Worm (Caenorhabditis elegans) whole organism, late embryonic: Measurements from ENCODE around the gene K10C9.7.
A peak's percentile ranks its signal among the peaks of the same experiment; 100 is the strongest.

Experiments used
- C08G9.2 ChIP-seq: sonication (generic microtip); optimal IDR thresholded peaks from 2 replicates; lab custom pipeline; 2016; ENCODE audit warnings: mild to moderate bottlenecking, missing genetic modification characterization, moderate library complexity, missing compliant biosample characterization
- T23F11.4 ChIP-seq: fragments of 200-800 bp; sonication (Bioruptor generic); optimal IDR thresholded peaks from 2 replicates; lab custom pipeline; 2018; ENCODE audit warnings: mild to moderate bottlenecking, missing genetic modification characterization, missing compliant biosample characterization
- ahr-1 ChIP-seq: sonication (generic microtip); optimal IDR thresholded peaks from 2 replicates; lab custom pipeline; 2016; ENCODE audit warnings: missing genetic modification characterization, missing compliant biosample characterization
- ama-1 ChIP-seq: fragments of 150-350 bp; optimal IDR thresholded peaks from 2 replicates; lab custom pipeline; 2014
- ceh-14 ChIP-seq: sonication (generic microtip); optimal IDR thresholded peaks from 2 replicates; lab custom pipeline; 2016; ENCODE audit warnings: missing genotype, missing genetic modification characterization, missing compliant biosample characterization
- ceh-18 ChIP-seq: sonication (generic microtip); optimal IDR thresholded peaks from 2 replicates; lab custom pipeline; 2016; ENCODE audit warnings: missing genetic modification characterization, missing compliant biosample characterization
- ceh-2 ChIP-seq: sonication (generic microtip); optimal IDR thresholded peaks from 2 replicates; lab custom pipeline; 2016; ENCODE audit warnings: missing genotype, missing genetic modification characterization, missing compliant biosample characterization
- ceh-22 ChIP-seq: sonication (generic microtip); optimal IDR thresholded peaks from 2 replicates; lab custom pipeline; 2017; ENCODE audit warnings: missing biosample characterization, missing genetic modification characterization
- ceh-24 ChIP-seq: sonication (generic microtip); optimal IDR thresholded peaks from 2 replicates; lab custom pipeline; 2016; ENCODE audit warnings: mild to moderate bottlenecking, missing genetic modification characterization, missing compliant biosample characterization
- ceh-31 ChIP-seq: sonication (generic microtip); optimal IDR thresholded peaks from 2 replicates; lab custom pipeline; 2016; ENCODE audit warnings: missing genetic modification characterization, missing compliant biosample characterization
- ceh-45 ChIP-seq: fragments of 200-800 bp; sonication (Bioruptor generic); IDR thresholded peaks from 2 replicates; pipeline ENCODE4 v1.3.6; 2022; ENCODE audit warnings: missing genetic modification reagents, missing genetic modification characterization, missing compliant biosample characterization
- ceh-6 ChIP-seq: fragments of 200-800 bp; sonication (Bioruptor generic); optimal IDR thresholded peaks from 2 replicates; lab custom pipeline; 2018; ENCODE audit warnings: mild to moderate bottlenecking, missing genetic modification characterization, missing compliant biosample characterization
- ceh-9 ChIP-seq: sonication (generic microtip); optimal IDR thresholded peaks from 2 replicates; lab custom pipeline; 2016; ENCODE audit warnings: mild to moderate bottlenecking, missing genetic modification characterization, inconsistent platforms, missing compliant biosample characterization
- dve-1 ChIP-seq: sonication (generic microtip); optimal IDR thresholded peaks from 2 replicates; lab custom pipeline; 2017; ENCODE audit warnings: antibody characterized with exemption, mild to moderate bottlenecking, missing genetic modification characterization, missing compliant biosample characterization
- elt-2 ChIP-seq: sonication (generic microtip); optimal IDR thresholded peaks from 2 replicates; lab custom pipeline; 2016; ENCODE audit warnings: missing genetic modification reagents, missing genetic modification characterization, missing compliant biosample characterization
- ets-4 ChIP-seq: sonication (generic microtip); optimal IDR thresholded peaks from 2 replicates; lab custom pipeline; 2016; ENCODE audit warnings: missing genetic modification characterization, missing compliant biosample characterization
- eyg-1 ChIP-seq: sonication (generic microtip); optimal IDR thresholded peaks from 2 replicates; lab custom pipeline; 2016; ENCODE audit warnings: missing genotype, missing genetic modification characterization, missing compliant biosample characterization
- fax-1 ChIP-seq: sonication (generic microtip); optimal IDR thresholded peaks from 2 replicates; lab custom pipeline; 2016; ENCODE audit warnings: missing genotype, missing genetic modification characterization, missing compliant biosample characterization
- fkh-10 ChIP-seq: fragments of 150-350 bp; optimal IDR thresholded peaks from 2 replicates; lab custom pipeline; 2014; ENCODE audit warnings: missing biosample characterization, missing genetic modification reagents, missing genetic modification characterization
- hlh-15 ChIP-seq: sonication (generic microtip); optimal IDR thresholded peaks from 2 replicates; lab custom pipeline; 2016; ENCODE audit warnings: missing genetic modification characterization, missing compliant biosample characterization
- hlh-30 ChIP-seq: sonication (generic microtip); optimal IDR thresholded peaks from 2 replicates; lab custom pipeline; 2017; ENCODE audit warnings: antibody characterized with exemption, missing genetic modification characterization, missing compliant biosample characterization; ENCODE audit not compliant: insufficient read depth
- lim-6 ChIP-seq: sonication (generic microtip); optimal IDR thresholded peaks from 2 replicates; lab custom pipeline; 2016; ENCODE audit warnings: missing genetic modification characterization, missing compliant biosample characterization
- madf-2 ChIP-seq: sonication (generic microtip); optimal IDR thresholded peaks from 2 replicates; lab custom pipeline; 2017; ENCODE audit warnings: missing genetic modification characterization, missing compliant biosample characterization
- mec-3 ChIP-seq: sonication (generic microtip); optimal IDR thresholded peaks from 2 replicates; lab custom pipeline; 2016; ENCODE audit warnings: borderline replicate concordance, missing genetic modification characterization, missing compliant biosample characterization
- nfya-1 ChIP-seq: sonication (generic microtip); optimal IDR thresholded peaks from 2 replicates; lab custom pipeline; 2017; ENCODE audit warnings: missing genetic modification characterization, mild to moderate bottlenecking, missing compliant biosample characterization, antibody characterized with exemption, moderate library complexity
- nhr-232 ChIP-seq: sonication (generic microtip); optimal IDR thresholded peaks from 2 replicates; lab custom pipeline; 2016; ENCODE audit warnings: missing genetic modification characterization, missing compliant biosample characterization
- npax-4 ChIP-seq: sonication (generic microtip); optimal IDR thresholded peaks from 2 replicates; lab custom pipeline; 2016; ENCODE audit warnings: missing genetic modification characterization, missing compliant biosample characterization
- pat-9 ChIP-seq: fragments of 200-800 bp; sonication (Bioruptor generic); optimal IDR thresholded peaks from 2 replicates; lab custom pipeline; 2018; ENCODE audit warnings: mild to moderate bottlenecking, missing genetic modification characterization, moderate library complexity, missing compliant biosample characterization
- pax-1 ChIP-seq: fragments of 150-350 bp; optimal IDR thresholded peaks from 2 replicates; lab custom pipeline; 2014; ENCODE audit warnings: missing biosample characterization, missing genetic modification characterization
- pha-4 ChIP-seq: fragments of 150-350 bp; optimal IDR thresholded peaks from 2 replicates; lab custom pipeline; 2018; ENCODE audit warnings: missing biosample characterization, missing genetic modification reagents, missing genetic modification characterization
- ref-2 ChIP-seq: sonication (generic microtip); optimal IDR thresholded peaks from 2 replicates; lab custom pipeline; 2016; ENCODE audit warnings: missing genetic modification characterization, missing compliant biosample characterization
- sox-2 ChIP-seq: fragments of 200-800 bp; sonication (Bioruptor generic); IDR thresholded peaks from 2 replicates; pipeline ENCODE4 v1.3.6; 2022; ENCODE audit warnings: missing genetic modification reagents, missing genetic modification characterization, missing compliant biosample characterization
- syd-9 ChIP-seq: sonication (generic microtip); optimal IDR thresholded peaks from 2 replicates; lab custom pipeline; 2016; ENCODE audit warnings: mild to moderate bottlenecking, missing genetic modification characterization, moderate library complexity, missing compliant biosample characterization
- tbx-2 ChIP-seq: sonication (generic microtip); optimal IDR thresholded peaks from 2 replicates; lab custom pipeline; 2016; ENCODE audit warnings: missing genetic modification characterization, missing compliant biosample characterization
- tbx-7 ChIP-seq: sonication (generic microtip); optimal IDR thresholded peaks from 2 replicates; lab custom pipeline; 2016; ENCODE audit warnings: missing genotype, missing genetic modification characterization, missing compliant biosample characterization
- ttx-3 ChIP-seq: sonication (generic microtip); optimal IDR thresholded peaks from 2 replicates; lab custom pipeline; 2016; ENCODE audit warnings: missing genetic modification reagents, missing genetic modification characterization, missing compliant biosample characterization
- unc-3 ChIP-seq, 2 experiments: fragments of 200-800 bp in 1 of 2; sonication (Bioruptor generic) in 1 of 2; sonication (generic microtip) in 1 of 2; conservative IDR thresholded peaks in 1 of 2; optimal IDR thresholded peaks in 1 of 2; 2 replicates each; pipeline versions ENCODE4 v1.3.6 to Lab custom; 2016 to 2022; ENCODE audit warnings: missing compliant biosample characterization in 2 of 2, missing genetic modification characterization in 2 of 2, missing genetic modification reagents in 1 of 2
- unc-42 ChIP-seq: sonication (generic microtip); optimal IDR thresholded peaks from 2 replicates; lab custom pipeline; 2016; ENCODE audit warnings: missing genotype, missing genetic modification characterization, missing compliant biosample characterization
- unc-55 ChIP-seq: sonication (generic microtip); optimal IDR thresholded peaks from 2 replicates; lab custom pipeline; 2017; ENCODE audit warnings: missing biosample characterization, missing genetic modification reagents, missing genetic modification characterization
- unc-86 ChIP-seq: sonication (generic microtip); optimal IDR thresholded peaks from 2 replicates; lab custom pipeline; 2016; ENCODE audit warnings: missing genetic modification characterization, missing compliant biosample characterization
- ztf-16 ChIP-seq: sonication (generic microtip); optimal IDR thresholded peaks from 2 replicates; lab custom pipeline; 2017; ENCODE audit warnings: missing genetic modification characterization, missing compliant biosample characterization

The K10C9.7 gene

ce11 chrV:1061295-1061694 is 6.1 kb downstream of the K10C9.7 start, which contains the start of gene rnst-2:
TSS of gene rnst-2 (plus strand) at chrV:1061595.
- TF ChIP-seq syd-9 (tag; lab: Kevin White, UChicago) (no peak), ceh-14 (tag; lab: Kevin White, UChicago) (no peak), nfya-1 (tag; lab: Kevin White, UChicago) (no peak), fax-1 (tag; lab: Kevin White, UChicago) (no peak), unc-55 (GFP tag; lab: Kevin White, UChicago) (no peak), ceh-2 (no peak), ttx-3 (tag; lab: Kevin White, UChicago) (no peak), unc-3 (GFP tag; conservative IDR thresholded peaks at IDR 0.05; lab: Robert Waterston, UW) (no peak), unc-3 (tag; optimal IDR thresholded peaks at IDR 0.05; lab: Kevin White, UChicago) (no peak), tbx-2 (tag; lab: Kevin White, UChicago) (no peak), ceh-9 (tag; lab: Kevin White, UChicago) (no peak), C08G9.2 (no peak), mec-3 (tag; lab: Kevin White, UChicago) (no peak), ceh-24 (tag; lab: Kevin White, UChicago) (no peak)
- TF ChIP-seq, all 69 proteins: peak for 0

- TF ChIP-seq hlh-30 (tag; lab: Kevin White, UChicago) (peak; percentile 4), unc-55 (GFP tag; lab: Kevin White, UChicago) (peak; percentile 96), elt-2 (tag; lab: Kevin White, UChicago) (peak; percentile 91), ahr-1 (no peak)
Measured at ce11 chrV:1060219-1060863, 7.0 kb downstream of the K10C9.7 start.

ce11 chrV:1053385-1053784 is 14.0 kb downstream of the K10C9.7 start:
- TF ChIP-seq sox-2 (GFP tag; lab: Robert Waterston, UW) (no peak), npax-4 (tag; lab: Kevin White, UChicago) (no peak), eyg-1 (tag; lab: Kevin White, UChicago) (no peak), pha-4 (no peak), lim-6 (tag; lab: Kevin White, UChicago) (no peak), ref-2 (tag; lab: Kevin White, UChicago) (no peak), tbx-7 (tag; lab: Kevin White, UChicago) (no peak), nhr-232 (tag; lab: Kevin White, UChicago) (no peak), hlh-15 (tag; lab: Kevin White, UChicago) (no peak), ceh-18 (tag; lab: Kevin White, UChicago) (no peak), ceh-6 (no peak), syd-9 (tag; lab: Kevin White, UChicago) (no peak), elt-2 (tag; lab: Kevin White, UChicago) (no peak)

- TF ChIP-seq dve-1 (tag; lab: Kevin White, UChicago) = peak; percentile 86
- TF ChIP-seq unc-42 (tag; lab: Kevin White, UChicago) = no peak
Measured at ce11 chrV:1052559-1053064, 14.8 kb downstream of the K10C9.7 start, which contains the start of gene K10C9.4. TSS of gene K10C9.4 (minus strand) at chrV:1053014.

- TF ChIP-seq ama-1 (lab: Kevin White, UChicago) = no peak
- no peak for TF ChIP-seq pax-1
- no peak for TF ChIP-seq madf-2
- no peak for TF ChIP-seq fax-1 (tag; lab: Kevin White, UChicago)
- TF ChIP-seq ahr-1 = no peak
- TF ChIP-seq pat-9 (tag; lab: Kevin White, UChicago) = no peak
- no peak for TF ChIP-seq ets-4
- TF ChIP-seq unc-86 (tag; lab: Kevin White, UChicago) = no peak
- no peak for TF ChIP-seq T23F11.4 (GFP tag; lab: Kevin White, UChicago)
- no peak for TF ChIP-seq tbx-7 (tag; lab: Kevin White, UChicago)
- TF ChIP-seq ztf-16 (tag; lab: Kevin White, UChicago) = no peak
- no peak for TF ChIP-seq nfya-1 (tag; lab: Kevin White, UChicago)
- TF ChIP-seq ceh-31 (tag; lab: Kevin White, UChicago) = no peak
- TF ChIP-seq tbx-2 (tag; lab: Kevin White, UChicago) = no peak
- TF ChIP-seq ceh-22 (tag; lab: Kevin White, UChicago) = no peak
- TF ChIP-seq fkh-10 (GFP tag; lab: Kevin White, UChicago) = no peak
- TF ChIP-seq ceh-45 = no peak
Measured at ce11 chrV:1051651-1052050, 15.7 kb downstream of the K10C9.7 start.
